Worm (Caenorhabditis elegans) whole organism, young adult: ENCODE results near the gene nspc-18.

Experiments
- C17E4.6 ChIP-seq: fragments of 200-800 bp; sonication (Bioruptor generic); IDR thresholded peaks from 2 replicates; pipeline ENCODE4 v1.3.6; 2022; ENCODE audit warnings: missing genetic modification reagents, missing genetic modification characterization, missing compliant biosample characterization
- D2030.7 ChIP-seq: fragments of 200-800 bp; sonication (Bioruptor generic); IDR thresholded peaks from 2 replicates; pipeline ENCODE4 v1.3.6; 2022; ENCODE audit warnings: missing genetic modification reagents, missing genetic modification characterization, missing compliant biosample characterization
- K11D2.4 ChIP-seq: fragments of 200-800 bp; sonication (Bioruptor generic); IDR thresholded peaks from 2 replicates; pipeline ENCODE4 v1.3.6; 2022; ENCODE audit warnings: missing genetic modification reagents, missing genetic modification characterization, missing compliant biosample characterization
- T07F8.4 ChIP-seq: sonication (generic microtip); optimal IDR thresholded peaks from 2 replicates; lab custom pipeline; 2016; ENCODE audit warnings: mild to moderate bottlenecking, missing genetic modification characterization, moderate library complexity, missing compliant biosample characterization
- Y53F4B.3 ChIP-seq: fragments of 200-800 bp; sonication (Bioruptor generic); IDR thresholded peaks from 2 replicates; pipeline ENCODE4 v1.3.6; 2022; ENCODE audit warnings: missing genetic modification reagents, missing genetic modification characterization, missing compliant biosample characterization
- Y53G8AR.9 ChIP-seq: fragments of 200-800 bp; sonication (Bioruptor generic); conservative IDR thresholded peaks from 2 replicates; pipeline ENCODE4 v1.3.6; 2022; ENCODE audit warnings: missing genetic modification reagents, missing genetic modification characterization, missing compliant biosample characterization
- Y67H2A.10 ChIP-seq: fragments of 200-800 bp; sonication (Bioruptor generic); conservative IDR thresholded peaks from 2 replicates; pipeline ENCODE4 v1.3.6; 2022; ENCODE audit warnings: missing genetic modification reagents, missing genetic modification characterization, missing compliant biosample characterization
- Y95B8A.8 ChIP-seq: fragments of 200-800 bp; sonication (Bioruptor generic); IDR thresholded peaks from 2 replicates; pipeline ENCODE4 v1.3.6; 2022; ENCODE audit warnings: missing genetic modification reagents, missing genetic modification characterization, missing compliant biosample characterization
- ZK185.1 ChIP-seq: sonication (generic microtip); optimal IDR thresholded peaks from 2 replicates; lab custom pipeline; 2016; ENCODE audit warnings: mild to moderate bottlenecking, missing genetic modification characterization, missing compliant biosample characterization; ENCODE audit not compliant: poor library complexity, severe bottlenecking
- akir-1 ChIP-seq: fragments of 200-800 bp; sonication (Bioruptor generic); optimal IDR thresholded peaks from 2 replicates; lab custom pipeline; 2018; ENCODE audit warnings: mild to moderate bottlenecking, missing genetic modification characterization, moderate library complexity, missing compliant biosample characterization
- aptf-2 ChIP-seq: fragments of 200-800 bp; sonication (Bioruptor generic); conservative IDR thresholded peaks from 2 replicates; pipeline ENCODE4 v1.3.6; 2022; ENCODE audit warnings: missing genetic modification reagents, missing genetic modification characterization, missing compliant biosample characterization
- atf-7 ChIP-seq: sonication (generic microtip); optimal IDR thresholded peaks from 2 replicates; lab custom pipeline; 2017; ENCODE audit warnings: mild to moderate bottlenecking, missing genetic modification characterization, missing compliant biosample characterization
- athp-1 ChIP-seq: sonication (generic microtip); optimal IDR thresholded peaks from 2 replicates; lab custom pipeline; 2017; ENCODE audit warnings: mild to moderate bottlenecking, missing genetic modification characterization, missing compliant biosample characterization
- attf-6 ChIP-seq: fragments of 200-800 bp; sonication (Bioruptor generic); IDR thresholded peaks from 2 replicates; pipeline ENCODE4 v1.3.6; 2022; ENCODE audit warnings: missing genetic modification reagents, missing genetic modification characterization, missing compliant biosample characterization
- bed-2 ChIP-seq: fragments of 200-800 bp; sonication (Bioruptor generic); IDR thresholded peaks from 2 replicates; pipeline ENCODE4 v1.3.6; 2022; ENCODE audit warnings: missing genetic modification reagents, missing genetic modification characterization, missing compliant biosample characterization
- cebp-1 ChIP-seq, 2 experiments: fragments of 200-800 bp in 1 of 2; sonication (Bioruptor generic) in 1 of 2; sonication (generic microtip) in 1 of 2; IDR thresholded peaks in 1 of 2; optimal IDR thresholded peaks in 1 of 2; 2 replicates each; pipeline versions ENCODE4 v1.3.6 to Lab custom; 2017 to 2022; ENCODE audit warnings: missing compliant biosample characterization in 2 of 2, missing genetic modification characterization in 2 of 2, mild to moderate bottlenecking in 1 of 2, missing genetic modification reagents in 1 of 2, moderate library complexity in 1 of 2
- cebp-2 ChIP-seq: fragments of 200-800 bp; sonication (Bioruptor generic); IDR thresholded peaks from 2 replicates; pipeline ENCODE4 v1.3.6; 2022; ENCODE audit warnings: missing genetic modification characterization, missing compliant biosample characterization
- ceh-100 ChIP-seq: fragments of 200-800 bp; sonication (Bioruptor generic); IDR thresholded peaks from 2 replicates; pipeline ENCODE4 v1.3.6; 2022; ENCODE audit warnings: missing genetic modification reagents, missing genetic modification characterization, missing compliant biosample characterization
- ceh-27 ChIP-seq: fragments of 200-800 bp; sonication (Bioruptor generic); optimal IDR thresholded peaks from 2 replicates; lab custom pipeline; 2018; ENCODE audit warnings: mild to moderate bottlenecking, missing genetic modification characterization, moderate library complexity, missing compliant biosample characterization
- dox-1 ChIP-seq: fragments of 200-800 bp; sonication (Bioruptor generic); IDR thresholded peaks from 2 replicates; pipeline ENCODE4 v1.3.6; 2022; ENCODE audit warnings: missing genetic modification reagents, missing genetic modification characterization, missing compliant biosample characterization
- ekl-4 ChIP-seq: fragments of 200-800 bp; sonication (Bioruptor generic); IDR thresholded peaks from 2 replicates; pipeline ENCODE4 v1.3.6; 2022; ENCODE audit warnings: missing genetic modification reagents, missing genetic modification characterization, missing compliant biosample characterization
- ets-4 ChIP-seq: fragments of 200-800 bp; sonication (Bioruptor generic); optimal IDR thresholded peaks from 2 replicates; lab custom pipeline; 2018; ENCODE audit warnings: mild to moderate bottlenecking, missing genetic modification characterization, missing compliant biosample characterization
- fkh-3 ChIP-seq: sonication (generic microtip); optimal IDR thresholded peaks from 2 replicates; lab custom pipeline; 2016; ENCODE audit warnings: mild to moderate bottlenecking, missing genetic modification characterization, missing compliant biosample characterization
- gei-17 ChIP-seq: fragments of 200-800 bp; sonication (Bioruptor generic); optimal IDR thresholded peaks from 2 replicates; lab custom pipeline; 2018; ENCODE audit warnings: mild to moderate bottlenecking, missing genetic modification characterization, missing compliant biosample characterization
- let-526 ChIP-seq: fragments of 200-800 bp; sonication (Bioruptor generic); IDR thresholded peaks from 2 replicates; pipeline ENCODE4 v1.3.6; 2022; ENCODE audit warnings: missing genetic modification reagents, missing genetic modification characterization, missing compliant biosample characterization
- lin-40 ChIP-seq: sonication (generic microtip); optimal IDR thresholded peaks from 2 replicates; lab custom pipeline; 2016; ENCODE audit warnings: missing genetic modification characterization, mild to moderate bottlenecking, missing compliant biosample characterization, missing genotype, missing genetic modification reagents
- lsy-27 ChIP-seq: sonication (generic microtip); optimal IDR thresholded peaks from 2 replicates; lab custom pipeline; 2017; ENCODE audit warnings: missing genetic modification characterization, mild to moderate bottlenecking, missing compliant biosample characterization, antibody characterized with exemption, missing genotype, borderline replicate concordance; ENCODE audit not compliant: insufficient read depth
- madf-3 ChIP-seq: fragments of 200-800 bp; sonication (Bioruptor generic); IDR thresholded peaks from 2 replicates; pipeline ENCODE4 v1.3.6; 2022; ENCODE audit warnings: missing genetic modification reagents, missing genetic modification characterization, missing compliant biosample characterization
- madf-6 ChIP-seq: fragments of 200-800 bp; sonication (Bioruptor generic); IDR thresholded peaks from 2 replicates; pipeline ENCODE4 v1.3.6; 2022; ENCODE audit warnings: missing genetic modification reagents, missing genetic modification characterization, missing compliant biosample characterization
- mcd-1 ChIP-seq: fragments of 200-800 bp; sonication (Bioruptor generic); IDR thresholded peaks from 2 replicates; pipeline ENCODE4 v1.3.6; 2022; ENCODE audit warnings: missing genetic modification reagents, missing genetic modification characterization, missing compliant biosample characterization
- nfyb-1 ChIP-seq: fragments of 200-800 bp; sonication (Bioruptor generic); IDR thresholded peaks from 2 replicates; pipeline ENCODE4 v1.3.6; 2022; ENCODE audit warnings: missing genetic modification reagents, missing genetic modification characterization, missing compliant biosample characterization
- nhr-179 ChIP-seq: sonication (generic microtip); optimal IDR thresholded peaks from 2 replicates; lab custom pipeline; 2016; ENCODE audit warnings: mild to moderate bottlenecking, missing genetic modification characterization, missing compliant biosample characterization
- nhr-27 ChIP-seq: fragments of 200-800 bp; sonication (Bioruptor generic); optimal IDR thresholded peaks from 2 replicates; lab custom pipeline; 2018; ENCODE audit warnings: mild to moderate bottlenecking, missing genetic modification characterization, moderate library complexity, missing compliant biosample characterization
- pbrm-1 ChIP-seq: fragments of 200-800 bp; sonication (Bioruptor generic); IDR thresholded peaks from 2 replicates; pipeline ENCODE4 v1.3.6; 2022; ENCODE audit warnings: missing genetic modification reagents, missing genetic modification characterization, missing compliant biosample characterization
- snpc-3.4 ChIP-seq: sonication (generic microtip); optimal IDR thresholded peaks from 2 replicates; lab custom pipeline; 2017; ENCODE audit warnings: missing genetic modification characterization, mild to moderate bottlenecking, missing compliant biosample characterization, antibody characterized with exemption, moderate library complexity, missing genotype, missing genetic modification reagents
- snpc-4 ChIP-seq, 5 experiments: fragments of 150-350 bp in 1 of 5; sonication (generic microtip) in 4 of 5; optimal IDR thresholded peaks; 2 replicates each; lab custom pipeline; 2014 to 2018; ENCODE audit warnings: missing genetic modification characterization in 5 of 5, missing biosample characterization in 3 of 5, antibody characterized with exemption in 2 of 5, mild to moderate bottlenecking in 2 of 5, missing compliant biosample characterization in 2 of 5, missing genotype in 2 of 5, moderate library complexity in 2 of 5, missing genetic modification reagents in 1 of 5
- somi-1 ChIP-seq: fragments of 200-800 bp; sonication (Bioruptor generic); optimal IDR thresholded peaks from 2 replicates; lab custom pipeline; 2018; ENCODE audit warnings: mild to moderate bottlenecking, missing genetic modification characterization, missing compliant biosample characterization
- sptf-2 ChIP-seq: fragments of 200-800 bp; sonication (Bioruptor generic); optimal IDR thresholded peaks from 2 replicates; lab custom pipeline; 2018; ENCODE audit warnings: mild to moderate bottlenecking, missing genetic modification characterization, missing compliant biosample characterization
- tlf-1 ChIP-seq: fragments of 200-800 bp; sonication (Bioruptor generic); optimal IDR thresholded peaks from 2 replicates; lab custom pipeline; 2018; ENCODE audit warnings: mild to moderate bottlenecking, missing genetic modification characterization, missing compliant biosample characterization
- unc-130 ChIP-seq: sonication (generic microtip); optimal IDR thresholded peaks from 2 replicates; lab custom pipeline; 2016; ENCODE audit warnings: missing genetic modification reagents, missing genetic modification characterization, missing compliant biosample characterization
- xnd-1 ChIP-seq: sonication (generic microtip); optimal IDR thresholded peaks from 2 replicates; lab custom pipeline; 2016; ENCODE audit warnings: missing genotype, missing genetic modification reagents, missing genetic modification characterization, missing compliant biosample characterization
- zim-3 ChIP-seq: sonication (generic microtip); optimal IDR thresholded peaks from 2 replicates; lab custom pipeline; 2017; ENCODE audit warnings: mild to moderate bottlenecking, missing genetic modification characterization, moderate library complexity, missing compliant biosample characterization
- ztf-22 ChIP-seq: fragments of 200-800 bp; sonication (Bioruptor generic); optimal IDR thresholded peaks from 2 replicates; lab custom pipeline; 2018; ENCODE audit warnings: mild to moderate bottlenecking, missing genetic modification characterization, moderate library complexity, missing compliant biosample characterization
- ztf-26 ChIP-seq: sonication (generic microtip); optimal IDR thresholded peaks from 2 replicates; lab custom pipeline; 2017; ENCODE audit warnings: missing genetic modification characterization, missing compliant biosample characterization

The nspc-18 gene

ce11 chrX:14507992-14508391 is 19.5 kb downstream of the nspc-18 start:
- TF ChIP-seq ztf-26 (peak; percentile 60), lin-40 (tag; lab: Kevin White, UChicago) (peak; percentile 44), ceh-27 (GFP tag; lab: Kevin White, UChicago) (peak; percentile 29), xnd-1 (tag; lab: Kevin White, UChicago) (no peak), tlf-1 (GFP tag; lab: Kevin White, UChicago) (no peak), K11D2.4 (0 out of 2 replicates have a peak, but pooled peaks have one; percentile 27), somi-1 (GFP tag; lab: Kevin White, UChicago) (peak; percentile 41)

- no peak for TF ChIP-seq ekl-4
- TF ChIP-seq mcd-1 (GFP tag; lab: Robert Waterston, UW) = 0 out of 2 replicates have a peak, but pooled peaks have one; percentile 21
- peak; percentile 18 for TF ChIP-seq ztf-26
- TF ChIP-seq nhr-27 (tag; lab: Kevin White, UChicago) = no peak
- no peak for TF ChIP-seq Y67H2A.10 (GFP tag; lab: Robert Waterston, UW)
- no peak for TF ChIP-seq D2030.7 (GFP tag; lab: Robert Waterston, UW)
- no peak for TF ChIP-seq snpc-3.4 (tag; lab: Kevin White, UChicago)
- peak; percentile 7 for TF ChIP-seq atf-7 (tag; lab: Kevin White, UChicago)
- no peak for TF ChIP-seq zim-3 (tag; lab: Kevin White, UChicago)
- TF ChIP-seq Y53G8AR.9 (GFP tag; lab: Robert Waterston, UW) = no peak
- TF ChIP-seq madf-3 = no peak
- no peak for TF ChIP-seq snpc-4 (GFP tag; optimal IDR thresholded peaks at IDR 0.05; lab: Kevin White, UChicago)
- peak in 1 of 4 experiments; percentile 45 for TF ChIP-seq snpc-4 (tag; optimal IDR thresholded peaks at IDR 0.05; lab: Kevin White, UChicago)
- TF ChIP-seq gei-17 (GFP tag; lab: Kevin White, UChicago) = peak; percentile 22
- peak; percentile 36 for TF ChIP-seq ets-4 (GFP tag; lab: Kevin White, UChicago)
- TF ChIP-seq lsy-27 = no peak
- no peak for TF ChIP-seq cebp-1 (GFP tag; IDR thresholded peaks at IDR 0.05; lab: Robert Waterston, UW)
- TF ChIP-seq cebp-1 (tag; optimal IDR thresholded peaks at IDR 0.05; lab: Kevin White, UChicago) = peak; percentile 73
- no peak for TF ChIP-seq athp-1 (tag; lab: Kevin White, UChicago)
- no peak for TF ChIP-seq aptf-2 (GFP tag; lab: Robert Waterston, UW)
- no peak for TF ChIP-seq bed-2 (GFP tag; lab: Robert Waterston, UW)
- no peak for TF ChIP-seq T07F8.4 (tag; lab: Kevin White, UChicago)
- TF ChIP-seq Y95B8A.8 (GFP tag; lab: Robert Waterston, UW) = no peak
- TF ChIP-seq cebp-2 (GFP tag; lab: Robert Waterston, UW) = no peak
- TF ChIP-seq madf-6 (GFP tag; lab: Robert Waterston, UW) = 0 out of 2 replicates have a peak, but pooled peaks have one; percentile 32
- TF ChIP-seq attf-6 (GFP tag; lab: Robert Waterston, UW) = no peak
- TF ChIP-seq pbrm-1 = no peak
- TF ChIP-seq let-526 (GFP tag; lab: Robert Waterston, UW) = peak; percentile 23; the same call in 1 of the 2 replicates
- TF ChIP-seq nhr-179 (tag; lab: Kevin White, UChicago) = no peak
- no peak for TF ChIP-seq nfyb-1 (GFP tag; lab: Robert Waterston, UW)
- TF ChIP-seq C17E4.6 (GFP tag; lab: Robert Waterston, UW) = no peak
- TF ChIP-seq xnd-1 (tag; lab: Kevin White, UChicago) = no peak
- no peak for TF ChIP-seq sptf-2 (GFP tag; lab: Kevin White, UChicago)
- no peak for TF ChIP-seq Y53F4B.3 (GFP tag; lab: Robert Waterston, UW)
- peak; percentile 69 for TF ChIP-seq dox-1 (GFP tag; lab: Robert Waterston, UW)
- peak; percentile 48 for TF ChIP-seq ztf-22 (GFP tag; lab: Kevin White, UChicago)
- TF ChIP-seq unc-130 = no peak
- TF ChIP-seq akir-1 (GFP tag; lab: Kevin White, UChicago) = no peak
- TF ChIP-seq ceh-100 (GFP tag; lab: Robert Waterston, UW) = no peak
- TF ChIP-seq fkh-3 (tag; lab: Kevin White, UChicago) = no peak
- TF ChIP-seq ZK185.1 (tag; lab: Kevin White, UChicago) = no peak
These were observed 21.7 kb downstream of the nspc-18 start for ce11 chrX:14505578-14506353.
